Fruit fly (Drosophila melanogaster): ENCODE measurements around the gene CG13893.

CG13893 gene

DNA sequence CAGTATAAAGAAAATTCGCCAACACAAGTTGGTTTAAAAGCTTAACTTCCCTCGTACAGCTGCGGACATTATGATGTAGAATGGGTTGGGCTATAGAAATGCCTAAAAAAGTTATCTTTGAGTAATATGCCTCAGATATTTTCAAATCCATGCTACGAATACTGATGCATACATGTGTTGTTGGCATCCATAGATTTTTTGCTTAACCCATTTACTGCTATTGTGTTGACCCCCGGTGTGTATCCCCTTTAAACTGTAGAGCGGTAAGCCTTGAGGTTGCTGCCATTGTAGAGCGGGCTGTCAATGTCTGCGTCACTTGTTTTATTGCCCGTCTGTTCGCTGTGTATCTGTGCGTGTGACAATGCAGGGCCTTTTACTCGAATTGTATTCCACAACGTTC, 50.9 kb downstream of the CG13893 start:
- TF ChIP-seq CG13204 (GFP tag; optimal IDR thresholded peaks at IDR 0.05) (peak; percentile 93), CG17806 (tag; optimal IDR thresholded peaks at IDR 0.05) (peak; percentile 93), fd96Ca (GFP tag; IDR thresholded peaks at IDR 0.05) (peak; percentile 84), D1 (tag; optimal IDR thresholded peaks at IDR 0.05) (peak; percentile 84), Ets98B (GFP tag; IDR thresholded peaks at IDR 0.05) (peak; percentile 85), EcR (GFP tag; optimal IDR thresholded peaks at IDR 0.05) (peak; percentile 86), CG9948 (tag; optimal IDR thresholded peaks at IDR 0.05) (peak; percentile 88), CG4496 (GFP tag; IDR thresholded peaks at IDR 0.05) (peak; percentile 92), CG10348 (GFP tag; IDR thresholded peaks at IDR 0.05) (0 out of 2 replicates have a peak, but pooled peaks have one; percentile 13), CG34367 (tag; optimal IDR thresholded peaks at IDR 0.05) (peak; percentile 88), rn (GFP tag; IDR thresholded peaks at IDR 0.05) (peak; percentile 79), gl (tag; optimal IDR thresholded peaks at IDR 0.05) (peak; percentile 94), CG8159 (tag; optimal IDR thresholded peaks at IDR 0.05) (peak; percentile 96), CG12605 (GFP tag; IDR thresholded peaks at IDR 0.05) (peak; percentile 71), Pif1B (GFP tag; optimal IDR thresholded peaks at IDR 0.05) (peak; percentile 92), Snoo (tag; optimal IDR thresholded peaks at IDR 0.05) (peak; percentile 89), CG14655 (GFP tag; optimal IDR thresholded peaks at IDR 0.05) (peak; percentile 67), Pif1A (GFP tag; optimal IDR thresholded peaks at IDR 0.05) (peak; percentile 94), CG8301 (tag; optimal IDR thresholded peaks at IDR 0.05) (peak; percentile 64), CG32121 (GFP tag; IDR thresholded peaks at IDR 0.05) (peak; percentile 79), CG15710 (tag; optimal IDR thresholded peaks at IDR 0.05) (peak; percentile 97)

DNA sequence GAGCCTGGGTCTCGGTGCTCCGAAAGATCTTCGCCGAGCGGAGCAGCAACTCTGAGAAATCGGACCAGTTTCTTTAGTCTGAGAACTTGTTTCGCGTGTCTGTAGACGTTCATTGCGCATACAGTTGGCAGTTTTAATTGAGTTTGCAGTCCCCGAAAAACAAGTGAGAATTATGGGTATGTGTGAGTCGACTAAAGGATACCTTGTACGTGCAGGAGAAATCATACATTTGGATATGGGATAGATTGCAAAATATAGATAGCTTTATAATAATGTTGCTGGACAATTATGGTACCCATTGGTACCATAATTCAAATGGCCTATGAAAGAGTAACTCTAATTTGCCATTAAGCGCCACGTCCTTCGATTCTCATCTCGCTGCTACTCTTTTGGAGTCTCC, 51.4 kb downstream of the CG13893 start:
- TF ChIP-seq rn (GFP tag; IDR thresholded peaks at IDR 0.05) = no peak
- TF ChIP-seq gl (tag; optimal IDR thresholded peaks at IDR 0.05) = no peak
- peak; percentile 27; the same call in 1 of the 3 replicates for TF ChIP-seq CG4496 (GFP tag; IDR thresholded peaks at IDR 0.05)

DNA sequence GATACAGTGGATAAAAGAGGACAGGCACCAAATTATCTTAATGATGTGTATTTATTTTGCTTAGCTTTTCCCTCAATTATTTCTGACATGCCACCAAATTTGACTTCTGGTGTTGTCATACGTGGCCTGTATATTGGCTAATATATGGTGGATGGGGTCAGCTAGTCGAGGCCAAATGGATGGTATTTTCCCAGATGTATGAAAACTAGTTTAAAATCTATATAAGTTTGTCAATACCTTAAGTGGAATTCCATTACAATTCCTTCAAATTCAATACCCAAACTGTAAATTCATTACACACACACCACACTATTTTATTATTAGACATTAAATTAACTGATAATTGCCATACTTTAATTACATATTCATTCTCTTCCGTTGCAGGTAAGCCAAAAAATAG, 52.0 kb downstream of the CG13893 start:
- TF ChIP-seq CG8159 (tag; optimal IDR thresholded peaks at IDR 0.05) (no peak), EcR (GFP tag; optimal IDR thresholded peaks at IDR 0.05) (no peak), CG15710 (tag; optimal IDR thresholded peaks at IDR 0.05) (no peak), CG9948 (tag; optimal IDR thresholded peaks at IDR 0.05) (no peak), CG10348 (GFP tag; IDR thresholded peaks at IDR 0.05) (no peak), CG34367 (tag; optimal IDR thresholded peaks at IDR 0.05) (no peak)

DNA sequence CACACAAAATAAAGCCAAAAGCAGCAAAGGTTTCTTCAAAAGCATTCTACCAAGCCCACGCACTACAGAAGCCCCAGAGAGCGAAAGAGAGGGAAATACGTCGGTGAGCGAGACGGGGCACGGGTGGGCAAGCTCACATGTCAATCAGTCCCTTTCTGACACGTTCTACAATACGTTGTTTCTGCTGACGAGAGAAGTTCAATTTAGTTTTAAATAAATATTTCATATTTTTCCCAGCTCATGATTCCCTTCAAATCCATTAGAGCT, 53.0 kb downstream of the CG13893 start:
- TF ChIP-seq Pif1A (GFP tag; optimal IDR thresholded peaks at IDR 0.05) (no peak), CG4496 (GFP tag; IDR thresholded peaks at IDR 0.05) (no peak), CG15710 (tag; optimal IDR thresholded peaks at IDR 0.05) (no peak), CG10348 (GFP tag; IDR thresholded peaks at IDR 0.05) (no peak), CG13204 (GFP tag; optimal IDR thresholded peaks at IDR 0.05) (no peak), CG8159 (tag; optimal IDR thresholded peaks at IDR 0.05) (no peak), CG14655 (GFP tag; optimal IDR thresholded peaks at IDR 0.05) (no peak), EcR (GFP tag; optimal IDR thresholded peaks at IDR 0.05) (no peak), gl (tag; optimal IDR thresholded peaks at IDR 0.05) (no peak), Ets98B (GFP tag; IDR thresholded peaks at IDR 0.05) (no peak), CG8301 (tag; optimal IDR thresholded peaks at IDR 0.05) (no peak), CG17806 (tag; optimal IDR thresholded peaks at IDR 0.05) (no peak), CG34367 (tag; optimal IDR thresholded peaks at IDR 0.05) (no peak), Pif1B (GFP tag; optimal IDR thresholded peaks at IDR 0.05) (no peak), CG32121 (GFP tag; IDR thresholded peaks at IDR 0.05) (no peak), fd96Ca (GFP tag; IDR thresholded peaks at IDR 0.05) (no peak), D1 (tag; optimal IDR thresholded peaks at IDR 0.05) (no peak)

DNA sequence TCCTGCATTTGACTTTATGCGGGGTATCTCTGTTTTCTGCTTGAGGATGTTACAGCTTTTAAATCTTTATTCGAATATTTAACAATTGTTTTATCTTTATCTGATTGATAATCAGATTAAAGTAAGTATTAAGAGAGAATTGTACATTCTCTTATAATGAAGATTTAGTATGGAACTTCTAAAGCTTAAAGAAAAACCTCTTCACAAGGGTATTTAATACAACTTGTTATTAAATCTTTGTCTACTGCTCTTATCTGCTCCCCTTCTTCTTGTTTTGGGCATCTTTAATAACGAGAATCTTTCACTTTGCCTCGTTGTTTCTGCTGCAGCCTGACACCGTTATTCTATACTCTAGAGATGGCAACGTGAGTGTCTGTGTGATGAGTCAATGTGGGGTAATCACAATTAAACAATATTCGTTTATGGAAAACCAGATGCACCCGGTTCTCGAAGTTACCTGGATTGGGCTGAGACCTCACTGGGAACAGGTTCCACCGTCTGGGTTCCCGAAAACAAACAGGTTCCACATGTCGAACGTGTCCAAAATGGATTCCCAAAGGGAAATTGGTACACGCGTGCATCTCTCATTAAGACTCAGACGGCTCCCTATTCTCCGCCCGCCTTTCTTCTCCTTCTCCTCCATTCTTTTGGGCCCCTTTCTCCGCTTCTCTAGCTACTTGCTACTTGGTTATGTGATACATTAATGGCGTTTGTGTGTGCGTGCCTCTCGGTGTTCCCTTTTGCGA, 53.6 kb downstream of the CG13893 start:
- TF ChIP-seq rn (GFP tag; IDR thresholded peaks at IDR 0.05) (no peak), gl (tag; optimal IDR thresholded peaks at IDR 0.05) (no peak), CG8301 (tag; optimal IDR thresholded peaks at IDR 0.05) (peak; percentile 75), CG8159 (tag; optimal IDR thresholded peaks at IDR 0.05) (peak; percentile 81), CG9948 (tag; optimal IDR thresholded peaks at IDR 0.05) (peak; percentile 33), CG34367 (tag; optimal IDR thresholded peaks at IDR 0.05) (peak; percentile 1), CG15710 (tag; optimal IDR thresholded peaks at IDR 0.05) (peak; percentile 78), CG10348 (GFP tag; IDR thresholded peaks at IDR 0.05) (no peak), Pif1B (GFP tag; optimal IDR thresholded peaks at IDR 0.05) (peak; percentile 60), CG14655 (GFP tag; optimal IDR thresholded peaks at IDR 0.05) (peak; percentile 80), Pif1A (GFP tag; optimal IDR thresholded peaks at IDR 0.05) (peak; percentile 51), CG32121 (GFP tag; IDR thresholded peaks at IDR 0.05) (no peak), D1 (tag; optimal IDR thresholded peaks at IDR 0.05) (peak; percentile 19), Snoo (tag; optimal IDR thresholded peaks at IDR 0.05) (peak; percentile 50), CG17806 (tag; optimal IDR thresholded peaks at IDR 0.05) (peak; percentile 40)
